Worm (Caenorhabditis elegans) whole organism, mixed stage, embryonic: ENCODE results near the gene Y68A4A.10.

ENCODE experiments used
- ces-1 ChIP-seq: fragments of 150-350 bp; optimal IDR thresholded peaks from 2 replicates; lab custom pipeline; 2014; ENCODE audit warnings: missing biosample characterization, missing genetic modification reagents, missing genetic modification characterization
- elt-1 ChIP-seq: sonication (generic microtip); optimal IDR thresholded peaks from 2 replicates; lab custom pipeline; 2017; ENCODE audit warnings: missing genetic modification characterization, mild to moderate bottlenecking, missing compliant biosample characterization, antibody characterized with exemption, moderate library complexity, borderline replicate concordance; ENCODE audit not compliant: insufficient read depth
- elt-3 ChIP-seq: fragments of 150-350 bp; optimal IDR thresholded peaks from 2 replicates; lab custom pipeline; 2014; ENCODE audit warnings: missing biosample characterization, missing genetic modification characterization
- lsy-2 ChIP-seq: fragments of 150-350 bp; optimal IDR thresholded peaks from 2 replicates; lab custom pipeline; 2014; ENCODE audit warnings: missing biosample characterization, missing genetic modification characterization
- mab-5 ChIP-seq: fragments of 150-350 bp; optimal IDR thresholded peaks from 2 replicates; lab custom pipeline; 2014; ENCODE audit warnings: missing biosample characterization, missing genetic modification characterization
- mls-2 ChIP-seq: sonication (generic microtip); optimal IDR thresholded peaks from 2 replicates; lab custom pipeline; 2016; ENCODE audit warnings: mild to moderate bottlenecking, missing genetic modification characterization, moderate library complexity, missing compliant biosample characterization
- nhr-237 ChIP-seq: fragments of 150-350 bp; optimal IDR thresholded peaks from 2 replicates; lab custom pipeline; 2014; ENCODE audit warnings: missing biosample characterization, missing genetic modification characterization
- nhr-28 ChIP-seq: fragments of 150-350 bp; optimal IDR thresholded peaks from 2 replicates; lab custom pipeline; 2014; ENCODE audit warnings: missing biosample characterization, missing genetic modification characterization
- nhr-76 ChIP-seq: sonication (generic microtip); optimal IDR thresholded peaks from 2 replicates; lab custom pipeline; 2017; ENCODE audit warnings: missing biosample characterization, missing genetic modification characterization
- pha-4 ChIP-seq: fragments of 150-350 bp; optimal IDR thresholded peaks from 2 replicates; lab custom pipeline; 2018; ENCODE audit warnings: missing biosample characterization, missing genetic modification reagents, missing genetic modification characterization
- snpc-4 ChIP-seq: fragments of 150-350 bp; optimal IDR thresholded peaks from 2 replicates; lab custom pipeline; 2014; ENCODE audit warnings: missing biosample characterization, missing genetic modification characterization
- sptf-1 ChIP-seq: sonication (generic microtip); optimal IDR thresholded peaks from 2 replicates; lab custom pipeline; 2017; ENCODE audit warnings: mild to moderate bottlenecking, missing genetic modification characterization, moderate library complexity, missing compliant biosample characterization
- unc-62 ChIP-seq: fragments of 150-350 bp; optimal IDR thresholded peaks from 2 replicates; lab custom pipeline; 2014; ENCODE audit warnings: missing biosample characterization, missing genetic modification reagents, missing genetic modification characterization
- zip-8 ChIP-seq: fragments of 150-350 bp; optimal IDR thresholded peaks from 2 replicates; lab custom pipeline; 2014; ENCODE audit warnings: missing biosample characterization, missing genetic modification characterization

DNA sequence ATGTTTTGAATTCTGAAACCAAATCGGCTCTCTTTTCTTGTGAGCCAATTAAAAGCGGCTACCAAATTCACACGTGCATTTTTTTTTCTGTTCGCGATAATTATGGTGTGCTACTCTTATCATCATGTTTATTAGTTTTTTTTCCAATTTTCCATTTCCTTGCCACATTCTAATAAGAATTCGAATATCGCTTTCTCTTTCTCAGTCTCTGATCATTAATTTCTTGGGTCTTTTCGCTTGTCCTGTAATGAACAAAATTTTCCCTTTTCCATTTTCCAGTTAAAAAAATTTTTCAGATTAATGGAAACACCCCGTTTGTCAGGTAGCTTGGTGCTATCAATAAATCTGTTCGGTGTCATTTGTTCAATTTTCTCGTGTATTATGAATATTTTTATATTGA, 30.4 kb upstream of the Y68A4A.10 start, which contains the start of gene srbc-26:
- TF ChIP-seq nhr-28 (tag; lab: Kevin White, UChicago) (no peak), snpc-4 (no peak), mab-5 (tag; lab: Kevin White, UChicago) (no peak), nhr-76 (tag; lab: Kevin White, UChicago) (no peak), elt-1 (tag; lab: Kevin White, UChicago) (no peak), ces-1 (no peak), pha-4 (tag; lab: Kevin White, UChicago) (no peak), nhr-237 (tag; lab: Kevin White, UChicago) (no peak), elt-3 (tag; lab: Kevin White, UChicago) (no peak), zip-8 (tag; lab: Kevin White, UChicago) (no peak), unc-62 (GFP tag; lab: Kevin White, UChicago) (no peak), lsy-2 (no peak), sptf-1 (no peak), mls-2 (no peak)
